Worm (Caenorhabditis elegans) whole organism, L4 larva: Measurements from ENCODE around the gene T03D8.6.
A peak's percentile ranks its signal among the peaks of the same experiment; 100 is the strongest.

ENCODE experiments used
- D1046.2 ChIP-seq: fragments of 200-800 bp; sonication (Bioruptor generic); IDR thresholded peaks from 2 replicates; pipeline ENCODE4 v1.3.6; 2022; ENCODE audit warnings: missing genetic modification characterization, missing compliant biosample characterization
- F26F4.8 ChIP-seq: fragments of 200-800 bp; sonication (Bioruptor generic); conservative IDR thresholded peaks from 2 replicates; pipeline ENCODE4 v1.3.6; 2022; ENCODE audit warnings: missing genetic modification characterization, missing compliant biosample characterization
- F37D6.2 ChIP-seq: sonication (generic microtip); optimal IDR thresholded peaks from 2 replicates; lab custom pipeline; 2016; ENCODE audit warnings: mild to moderate bottlenecking, missing genetic modification characterization, missing compliant biosample characterization
- T26A8.4 ChIP-seq: fragments of 200-800 bp; sonication (Bioruptor generic); IDR thresholded peaks from 2 replicates; pipeline ENCODE4 v1.3.6; 2022; ENCODE audit warnings: missing genetic modification characterization, missing compliant biosample characterization
- Y5F2A.4 ChIP-seq: fragments of 200-800 bp; sonication (Bioruptor generic); optimal IDR thresholded peaks from 2 replicates; lab custom pipeline; 2018; ENCODE audit warnings: mild to moderate bottlenecking, missing genetic modification characterization, missing compliant biosample characterization
- aha-1 ChIP-seq: fragments of 150-350 bp; peaks from one replicate; lab custom pipeline; 2014; ENCODE audit warnings: missing biosample characterization, missing genetic modification characterization
- attf-4 ChIP-seq: sonication (generic microtip); optimal IDR thresholded peaks from 3 replicates; lab custom pipeline; 2017; ENCODE audit warnings: missing biosample characterization, missing genetic modification characterization
- daf-12 ChIP-seq: fragments of 150-350 bp; optimal IDR thresholded peaks from 2 replicates; lab custom pipeline; 2014; ENCODE audit warnings: missing biosample characterization, missing genetic modification reagents, missing genetic modification characterization
- dmd-6 ChIP-seq: fragments of 200-800 bp; sonication (Bioruptor generic); IDR thresholded peaks from 2 replicates; pipeline ENCODE4 v1.3.6; 2022; ENCODE audit warnings: missing genetic modification reagents, missing genetic modification characterization, missing compliant biosample characterization
- dve-1 ChIP-seq: sonication (generic microtip); optimal IDR thresholded peaks from 2 replicates; lab custom pipeline; 2017; ENCODE audit warnings: antibody characterized with exemption, mild to moderate bottlenecking, missing genetic modification characterization, missing compliant biosample characterization; ENCODE audit not compliant: insufficient read depth
- egl-27 ChIP-seq: sonication (generic microtip); optimal IDR thresholded peaks from 3 replicates; lab custom pipeline; 2017; ENCODE audit warnings: missing biosample characterization, missing genetic modification reagents, missing genetic modification characterization
- egl-43 ChIP-seq: fragments of 200-800 bp; sonication (Bioruptor generic); IDR thresholded peaks from 2 replicates; pipeline ENCODE4 v1.3.6; 2022; ENCODE audit warnings: missing genetic modification reagents, missing genetic modification characterization, missing compliant biosample characterization
- fos-1 ChIP-seq: fragments of 150-350 bp; optimal IDR thresholded peaks from 2 replicates; lab custom pipeline; 2014; ENCODE audit warnings: missing biosample characterization, missing genetic modification characterization
- hif-1 ChIP-seq, 2 experiments: sonication (generic microtip); optimal IDR thresholded peaks; 2 replicates each; lab custom pipeline; 2016 to 2017; ENCODE audit warnings: missing compliant biosample characterization in 2 of 2, missing genetic modification characterization in 2 of 2, missing genetic modification reagents in 2 of 2, missing genotype in 2 of 2, mild to moderate bottlenecking in 1 of 2
- hlh-11 ChIP-seq: fragments of 200-800 bp; sonication (Bioruptor generic); optimal IDR thresholded peaks from 2 replicates; lab custom pipeline; 2018; ENCODE audit warnings: mild to moderate bottlenecking, missing genetic modification characterization, missing compliant biosample characterization
- hlh-30 ChIP-seq: sonication (generic microtip); optimal IDR thresholded peaks from 2 replicates; lab custom pipeline; 2017; ENCODE audit warnings: antibody characterized with exemption, mild to moderate bottlenecking, missing genetic modification characterization, missing compliant biosample characterization; ENCODE audit not compliant: insufficient read depth
- hmg-1.1 ChIP-seq: fragments of 200-800 bp; sonication (Bioruptor generic); IDR thresholded peaks from 2 replicates; pipeline ENCODE4 v1.3.6; 2022; ENCODE audit warnings: missing genetic modification reagents, missing genetic modification characterization, missing compliant biosample characterization
- lim-7 ChIP-seq: fragments of 200-800 bp; sonication (Bioruptor generic); IDR thresholded peaks from 2 replicates; pipeline ENCODE4 v1.3.6; 2022; ENCODE audit warnings: missing genetic modification characterization, missing compliant biosample characterization
- lin-1 ChIP-seq: fragments of 200-800 bp; sonication (Bioruptor generic); IDR thresholded peaks from 2 replicates; pipeline ENCODE4 v1.3.6; 2022; ENCODE audit warnings: missing genetic modification reagents, missing genetic modification characterization, missing compliant biosample characterization
- lin-13 ChIP-seq: fragments of 150-350 bp; optimal IDR thresholded peaks from 2 replicates; lab custom pipeline; 2014; ENCODE audit warnings: missing biosample characterization, missing genetic modification reagents, missing genetic modification characterization
- lin-15B ChIP-seq: fragments of 150-350 bp; sonication (generic microtip); optimal IDR thresholded peaks from 3 replicates; lab custom pipeline; 2014; ENCODE audit warnings: missing biosample characterization, missing genetic modification characterization
- lin-38 ChIP-seq: fragments of 200-800 bp; sonication (Bioruptor generic); IDR thresholded peaks from 2 replicates; pipeline ENCODE4 v1.3.6; 2022; ENCODE audit warnings: missing genetic modification reagents, missing genetic modification characterization, missing compliant biosample characterization
- lin-39 ChIP-seq: fragments of 150-350 bp; optimal IDR thresholded peaks from 2 replicates; lab custom pipeline; 2014; ENCODE audit warnings: missing biosample characterization, missing genetic modification reagents, missing genetic modification characterization
- lsy-2 ChIP-seq, 2 experiments: fragments of 150-350 bp in 1 of 2; sonication (generic microtip) in 1 of 2; optimal IDR thresholded peaks; 2 replicates each; lab custom pipeline; 2014 to 2017; ENCODE audit warnings: missing biosample characterization in 2 of 2, missing genetic modification characterization in 2 of 2
- mep-1 ChIP-seq: fragments of 150-350 bp; sonication (generic microtip); optimal IDR thresholded peaks from 3 replicates; lab custom pipeline; 2014; ENCODE audit warnings: missing biosample characterization, missing genetic modification characterization
- mes-2 ChIP-seq: sonication (generic microtip); optimal IDR thresholded peaks from 2 replicates; lab custom pipeline; 2016; ENCODE audit warnings: missing genotype, mild to moderate bottlenecking, missing genetic modification characterization, missing compliant biosample characterization; ENCODE audit not compliant: poor library complexity, severe bottlenecking
- mxl-3 ChIP-seq: fragments of 200-800 bp; sonication (Bioruptor generic); optimal IDR thresholded peaks from 2 replicates; lab custom pipeline; 2018; ENCODE audit warnings: mild to moderate bottlenecking, missing genetic modification characterization, missing compliant biosample characterization
- nhr-11 ChIP-seq: fragments of 150-350 bp; optimal IDR thresholded peaks from 2 replicates; lab custom pipeline; 2014; ENCODE audit warnings: missing biosample characterization, missing genetic modification characterization
- nhr-111 ChIP-seq: fragments of 200-800 bp; sonication (Bioruptor generic); optimal IDR thresholded peaks from 2 replicates; lab custom pipeline; 2018; ENCODE audit warnings: mild to moderate bottlenecking, missing genetic modification characterization, missing compliant biosample characterization
- nhr-237 ChIP-seq: sonication (generic microtip); optimal IDR thresholded peaks from 2 replicates; lab custom pipeline; 2017; ENCODE audit warnings: missing biosample characterization, missing genetic modification characterization
- nhr-25 ChIP-seq: sonication (generic microtip); optimal IDR thresholded peaks from 2 replicates; lab custom pipeline; 2017; ENCODE audit warnings: missing genetic modification characterization, mild to moderate bottlenecking, missing compliant biosample characterization, antibody characterized with exemption, moderate library complexity, borderline replicate concordance; ENCODE audit not compliant: insufficient read depth
- nhr-41 ChIP-seq: fragments of 200-800 bp; sonication (Bioruptor generic); IDR thresholded peaks from 2 replicates; pipeline ENCODE4 v1.3.6; 2022; ENCODE audit warnings: missing genetic modification reagents, missing genetic modification characterization, missing compliant biosample characterization
- nhr-42 ChIP-seq: fragments of 200-800 bp; sonication (Bioruptor generic); IDR thresholded peaks from 2 replicates; pipeline ENCODE4 v1.3.6; 2022; ENCODE audit warnings: missing genetic modification characterization, missing compliant biosample characterization
- nhr-77 ChIP-seq: fragments of 150-350 bp; optimal IDR thresholded peaks from 2 replicates; lab custom pipeline; 2014; ENCODE audit warnings: missing biosample characterization, missing genetic modification characterization
- pha-4 ChIP-seq, 2 experiments: fragments of 150-350 bp in 1 of 2; fragments of 200-800 bp in 1 of 2; sonication (Bioruptor generic) in 1 of 2; IDR thresholded peaks in 1 of 2; optimal IDR thresholded peaks in 1 of 2; 2 replicates each; pipeline versions ENCODE4 v1.3.6 to Lab custom; 2014 to 2022; ENCODE audit warnings: missing genetic modification characterization in 2 of 2, missing genetic modification reagents in 2 of 2, missing biosample characterization in 1 of 2, missing compliant biosample characterization in 1 of 2
- pqm-1 ChIP-seq: sonication (generic microtip); optimal IDR thresholded peaks from 2 replicates; lab custom pipeline; 2017; ENCODE audit warnings: missing biosample characterization, missing genetic modification characterization
- rbr-2 ChIP-seq: sonication (generic microtip); optimal IDR thresholded peaks from 2 replicates; lab custom pipeline; 2016; ENCODE audit warnings: missing genotype, missing genetic modification characterization, missing compliant biosample characterization
- set-16 ChIP-seq: fragments of 200-800 bp; sonication (Bioruptor generic); IDR thresholded peaks from 2 replicates; pipeline ENCODE4 v1.3.6; 2022; ENCODE audit warnings: missing genetic modification reagents, missing genetic modification characterization, missing compliant biosample characterization
- tra-1 ChIP-seq: fragments of 200-800 bp; sonication (Bioruptor generic); IDR thresholded peaks from 2 replicates; pipeline ENCODE4 v1.3.6; 2022; ENCODE audit warnings: missing genetic modification reagents, missing genetic modification characterization, missing compliant biosample characterization
- unc-62 ChIP-seq, 3 experiments: fragments of 150-350 bp in 1 of 3; sonication (generic microtip); optimal IDR thresholded peaks in 2 of 3; peaks in 1 of 3; 1 replicate in 1 of 3; 2 replicates in 2 of 3; lab custom pipeline; 2014 to 2017; ENCODE audit warnings: missing biosample characterization in 3 of 3, missing genetic modification characterization in 3 of 3, missing genetic modification reagents in 3 of 3, missing genotype in 1 of 3
- zag-1 ChIP-seq: fragments of 150-350 bp; optimal IDR thresholded peaks from 2 replicates; lab custom pipeline; 2014; ENCODE audit warnings: missing biosample characterization, missing genetic modification characterization
- ztf-11 ChIP-seq: fragments of 150-350 bp; optimal IDR thresholded peaks from 2 replicates; lab custom pipeline; 2014; ENCODE audit warnings: missing biosample characterization, missing genetic modification characterization
- ztf-7 ChIP-seq: fragments of 150-350 bp; optimal IDR thresholded peaks from 2 replicates; lab custom pipeline; 2014; ENCODE audit warnings: missing biosample characterization, missing genetic modification characterization

Gene T03D8.6

ce11 chrV:20802906-20803305, 17.2 kb downstream of the T03D8.6 start, which contains the start of gene Y44A6D.5:
Gene Y44A6D.5, minus strand, starts transcription at chrV:20803006.
- TF ChIP-seq nhr-41 (GFP tag; lab: Robert Waterston, UW) = no peak
- TF ChIP-seq nhr-77 (tag; lab: Kevin White, UChicago) = no peak
- TF ChIP-seq nhr-42 (GFP tag; lab: Robert Waterston, UW) = no peak
- TF ChIP-seq ztf-11 (tag; lab: Kevin White, UChicago) = no peak
- no peak for TF ChIP-seq mes-2 (tag; lab: Kevin White, UChicago)
- TF ChIP-seq lin-15B (tag; lab: Kevin White, UChicago) = no peak
- no peak for TF ChIP-seq hmg-1.1
- no peak for TF ChIP-seq D1046.2 (GFP tag; lab: Robert Waterston, UW)
- TF ChIP-seq F26F4.8 = no peak
- no peak for TF ChIP-seq ztf-7
- no peak for TF ChIP-seq lin-38 (GFP tag; lab: Robert Waterston, UW)
- TF ChIP-seq lim-7 = no peak
- TF ChIP-seq tra-1 (GFP tag; lab: Robert Waterston, UW) = no peak
- no peak for TF ChIP-seq lin-1 (GFP tag; lab: Robert Waterston, UW)
- TF ChIP-seq hlh-30 = no peak
- TF ChIP-seq lin-13 (GFP tag; lab: Kevin White, UChicago) = no peak
- no peak for TF ChIP-seq nhr-237 (tag; lab: Kevin White, UChicago)
- no peak for TF ChIP-seq egl-43 (GFP tag; lab: Robert Waterston, UW)
- TF ChIP-seq lin-39 (tag; lab: Kevin White, UChicago) = no peak
- TF ChIP-seq, all 104 proteins: peak for 0

ce11 chrV:20797918-20798317, 22.2 kb downstream of the T03D8.6 start, which contains the start of gene sdf-9:
Gene sdf-9, plus strand, starts transcription at chrV:20798218.
- TF ChIP-seq fos-1 (no peak), lin-15B (tag; lab: Kevin White, UChicago) (no peak), F37D6.2 (tag; lab: Kevin White, UChicago) (no peak)
- TF ChIP-seq, all 104 proteins: peak for 0

DNA sequence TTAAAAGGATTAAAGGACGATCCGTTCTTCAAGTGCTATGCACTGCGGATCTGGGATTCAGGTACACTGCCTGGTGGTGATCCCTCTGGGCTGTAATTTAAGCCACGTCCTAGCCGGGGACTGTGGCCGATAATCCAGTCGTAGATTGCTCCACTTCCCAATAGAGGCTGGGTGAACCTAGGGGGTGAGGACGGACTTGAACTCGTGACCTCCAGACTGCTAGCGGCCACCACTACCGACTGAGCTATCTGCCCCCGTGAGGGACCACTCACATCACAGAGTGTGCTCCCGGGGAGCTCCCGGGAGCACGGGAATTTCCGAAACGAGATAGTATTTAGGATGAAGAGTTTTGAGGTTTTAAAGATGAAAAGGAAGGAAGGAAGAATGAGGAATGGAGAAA, 24.8 kb downstream of the T03D8.6 start:
- peak; percentile 63 for TF ChIP-seq set-16
- peak; percentile 58 for TF ChIP-seq egl-43 (GFP tag; lab: Robert Waterston, UW)
- TF ChIP-seq, all 104 proteins: peak for 2; not testable (repeated sequence) for 102

DNA sequence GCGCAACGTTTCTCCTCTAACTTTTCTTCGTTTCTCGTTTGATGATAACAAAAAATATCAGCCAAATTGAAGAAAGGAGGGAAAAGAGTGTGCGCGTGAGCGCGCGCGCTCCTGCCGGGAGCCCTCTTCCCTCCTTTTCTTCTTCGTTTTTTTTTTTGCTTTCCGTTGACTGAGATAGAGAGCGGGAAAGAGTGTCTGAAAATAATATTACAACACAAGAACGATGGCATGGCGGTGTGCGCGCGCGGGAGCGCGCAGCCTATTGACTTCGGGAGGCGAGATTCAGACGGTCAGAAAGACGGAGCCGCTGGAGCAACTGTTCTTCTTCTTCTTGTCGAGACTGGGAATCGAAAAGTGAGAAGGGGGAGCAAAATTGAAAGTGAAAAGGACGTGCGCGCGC, 26.4 kb downstream of the T03D8.6 start:
- TF ChIP-seq nhr-25 (no peak), hmg-1.1 (0 out of 2 replicates have a peak, but pooled peaks have one; percentile 21), zag-1 (tag; lab: Kevin White, UChicago) (no peak), nhr-11 (tag; lab: Kevin White, UChicago) (peak; percentile 59), lsy-2 (tag; optimal IDR thresholded peaks at IDR 0.05; lab: Kevin White, UChicago) (no peak), set-16 (peak; percentile 74), Y5F2A.4 (GFP tag; lab: Kevin White, UChicago) (no peak), pqm-1 (tag; lab: Kevin White, UChicago) (peak; percentile 47), unc-62 (GFP tag; optimal IDR thresholded peaks at IDR 0.05 in 1 of 2; lab: Kevin White, UChicago) (peak in 1 of 2 experiments; percentile 23), unc-62 (tag; optimal IDR thresholded peaks at IDR 0.05; lab: Kevin White, UChicago) (no peak), lim-7 (no peak), lin-1 (GFP tag; lab: Robert Waterston, UW) (0 out of 2 replicates have a peak, but pooled peaks have one; percentile 29), nhr-77 (tag; lab: Kevin White, UChicago) (peak; percentile 10), attf-4 (tag; lab: Kevin White, UChicago) (no peak), pha-4 (GFP tag; IDR thresholded peaks at IDR 0.05; lab: Robert Waterston, UW) (peak; percentile 48; the same call in 1 of the 2 replicates), pha-4 (tag; optimal IDR thresholded peaks at IDR 0.05; lab: Kevin White, UChicago) (no peak), hlh-11 (peak; percentile 79), mxl-3 (GFP tag; lab: Kevin White, UChicago) (no peak), nhr-111 (GFP tag; lab: Kevin White, UChicago) (no peak), nhr-41 (GFP tag; lab: Robert Waterston, UW) (no peak), egl-27 (tag; lab: Kevin White, UChicago) (no peak), mep-1 (tag; lab: Kevin White, UChicago) (no peak), T26A8.4 (GFP tag; lab: Robert Waterston, UW) (no peak; the same call in 1 of the 2 replicates), hif-1 (tag; optimal IDR thresholded peaks at IDR 0.05; lab: Kevin White, UChicago) (peak in 1 of 2 experiments; percentile 73), daf-12 (no peak), hlh-30 (peak; percentile 71), aha-1 (tag; lab: Kevin White, UChicago) (peak; percentile 22), dmd-6 (GFP tag; lab: Robert Waterston, UW) (peak; percentile 39; the same call in 1 of the 2 replicates), rbr-2 (tag; lab: Kevin White, UChicago) (peak; percentile 9), dve-1 (tag; lab: Kevin White, UChicago) (peak; percentile 78)
